Worm (Caenorhabditis elegans): ENCODE measurements around the gene cpsf-2.

ce11 chrV:7224947-7225346 is 46.0 kb downstream of the cpsf-2 start, which contains the start of gene fkb-3:
- TF ChIP-seq nhr-23 (tag; optimal IDR thresholded peaks at IDR 0.05) (no peak), mdl-1 (tag; optimal IDR thresholded peaks at IDR 0.05) (no peak), gmeb-1 (tag; optimal IDR thresholded peaks at IDR 0.05) (no peak), zag-1 (tag; optimal IDR thresholded peaks at IDR 0.05) (no peak), unc-62 (GFP tag; optimal IDR thresholded peaks at IDR 0.05) (no peak), lin-39 (tag; optimal IDR thresholded peaks at IDR 0.05) (no peak), snpc-4 (tag; optimal IDR thresholded peaks at IDR 0.05) (no peak), crh-2 (tag; optimal IDR thresholded peaks at IDR 0.05) (peak; percentile 14), blmp-1 (tag; optimal IDR thresholded peaks at IDR 0.05; ENCODE audit: insufficient read depth) (no peak), sma-9 (GFP tag; optimal IDR thresholded peaks at IDR 0.05) (no peak), sma-9 (tag; optimal IDR thresholded peaks at IDR 0.05) (no peak), ama-1 (optimal IDR thresholded peaks at IDR 0.05) (no peak), mbf-1 (tag; optimal IDR thresholded peaks at IDR 0.05) (no peak), nhr-6 (tag; optimal IDR thresholded peaks at IDR 0.05) (no peak), alr-1 (tag; optimal IDR thresholded peaks at IDR 0.05) (no peak)
